Fruit fly (Drosophila melanogaster) whole organism, embryonic: Measurements from ENCODE around the gene Bug22.
A peak's percentile ranks its signal among the peaks of the same experiment; 100 is the strongest.

Experiments
- Aef1 ChIP-seq: fragments of 200-800 bp; sonication (Bioruptor generic); IDR thresholded peaks from 3 replicates; pipeline ENCODE4 v1.3.6; 2022; ENCODE audit warnings: missing biosample characterization, missing genetic modification characterization
- Asciz ChIP-seq: fragments of 200-800 bp; sonication (Bioruptor generic); optimal IDR thresholded peaks from 2 replicates; lab custom pipeline; 2017; ENCODE audit warnings: missing biosample characterization, mild to moderate bottlenecking, missing genetic modification characterization, missing genetic modification reagents
- CG10366 ChIP-seq: fragments of 200-800 bp; sonication (Bioruptor generic); IDR thresholded peaks from 2 replicates; pipeline ENCODE4 v1.3.6; 2022; ENCODE audit warnings: missing biosample characterization, missing genetic modification characterization
- CG10462 ChIP-seq: fragments of 200-800 bp; sonication (Bioruptor generic); optimal IDR thresholded peaks from 2 replicates; lab custom pipeline; 2016; ENCODE audit warnings: missing biosample characterization, missing genetic modification characterization
- CG11456 ChIP-seq: fragments of 200-800 bp; sonication (Bioruptor generic); IDR thresholded peaks from 3 replicates; pipeline ENCODE4 v1.3.6; 2022; ENCODE audit warnings: missing biosample characterization, missing genetic modification characterization
- CG11695 ChIP-seq: fragments of 200-800 bp; sonication (Bioruptor generic); IDR thresholded peaks from 3 replicates; pipeline ENCODE4 v1.3.6; 2022; ENCODE audit warnings: missing biosample characterization, missing genetic modification characterization
- CG12219 ChIP-seq: fragments of 200-800 bp; sonication (Bioruptor generic); optimal IDR thresholded peaks from 3 replicates; lab custom pipeline; 2018; ENCODE audit warnings: missing biosample characterization, mild to moderate bottlenecking, missing genetic modification characterization
- CG13123 ChIP-seq: fragments of 200-800 bp; sonication (Bioruptor generic); optimal IDR thresholded peaks from 2 replicates; lab custom pipeline; 2016; ENCODE audit warnings: missing biosample characterization, missing genetic modification characterization
- CG1647 ChIP-seq: fragments of 200-800 bp; sonication (Bioruptor generic); optimal IDR thresholded peaks from 3 replicates; lab custom pipeline; 2016; ENCODE audit warnings: missing biosample characterization, missing genetic modification characterization
- CG16779 ChIP-seq: fragments of 200-800 bp; sonication (Bioruptor generic); IDR thresholded peaks from 2 replicates; pipeline ENCODE4 v1.3.6; 2022; ENCODE audit warnings: missing biosample characterization, missing genetic modification characterization
- CG16813 ChIP-seq: fragments of 200-800 bp; sonication (Bioruptor generic); IDR thresholded peaks from 3 replicates; pipeline ENCODE4 v1.3.6; 2022; ENCODE audit warnings: missing biosample characterization, missing genetic modification characterization; ENCODE audit not compliant: partially characterized antibody
- CG2199 ChIP-seq: fragments of 200-800 bp; sonication (Bioruptor generic); IDR thresholded peaks from 3 replicates; pipeline ENCODE4 v1.3.6; 2022; ENCODE audit warnings: missing biosample characterization, missing genetic modification characterization
- CG3281 ChIP-seq: fragments of 200-800 bp; sonication (Bioruptor generic); optimal IDR thresholded peaks from 3 replicates; lab custom pipeline; 2017; ENCODE audit warnings: missing biosample characterization, mild to moderate bottlenecking, missing genetic modification characterization
- CG4617 ChIP-seq: fragments of 200-800 bp; sonication (Bioruptor generic); optimal IDR thresholded peaks from 3 replicates; lab custom pipeline; 2016; ENCODE audit warnings: missing biosample characterization, missing genetic modification characterization, borderline replicate concordance
- CG6765 ChIP-seq: fragments of 200-800 bp; sonication (Bioruptor generic); optimal IDR thresholded peaks from 3 replicates; lab custom pipeline; 2017; ENCODE audit warnings: missing biosample characterization, mild to moderate bottlenecking, missing genetic modification characterization
- CG6791 ChIP-seq: fragments of 200-800 bp; sonication (Bioruptor generic); IDR thresholded peaks from 3 replicates; pipeline ENCODE4 v1.3.6; 2022; ENCODE audit warnings: missing biosample characterization, missing genetic modification characterization; ENCODE audit not compliant: partially characterized antibody
- CG8089 ChIP-seq: fragments of 200-800 bp; sonication (Bioruptor generic); optimal IDR thresholded peaks from 3 replicates; lab custom pipeline; 2016; ENCODE audit warnings: missing biosample characterization, missing genetic modification characterization
- CG8924 ChIP-seq: fragments of 200-800 bp; optimal IDR thresholded peaks from 3 replicates; lab custom pipeline; 2019; ENCODE audit warnings: missing biosample characterization, mild to moderate bottlenecking, missing genetic modification characterization, moderate library complexity
- CTCF ChIP-seq: fragments of 200-800 bp; sonication (Bioruptor generic); optimal IDR thresholded peaks from 2 replicates; lab custom pipeline; 2017; ENCODE audit warnings: missing biosample characterization, mild to moderate bottlenecking, missing genetic modification characterization, moderate library complexity
- D ChIP-seq, 2 experiments: fragments of 200-800 bp in 1 of 2; fragments of >200 bp in 1 of 2; sonication (Bioruptor generic) in 1 of 2; optimal IDR thresholded peaks; 2 replicates in 1 of 2; 3 replicates in 1 of 2; lab custom pipeline; 2017; ENCODE audit warnings: mild to moderate bottlenecking in 1 of 2, missing biosample characterization in 1 of 2, missing genetic modification characterization in 1 of 2, missing genetic modification reagents in 1 of 2
- Dll ChIP-seq: fragments of 200-800 bp; sonication (Bioruptor generic); IDR thresholded peaks from 4 replicates; pipeline ENCODE4 v1.3.6; 2022; ENCODE audit warnings: missing biosample characterization, missing genetic modification characterization; ENCODE audit not compliant: partially characterized antibody
- Elba2 ChIP-seq: fragments of 200-800 bp; sonication (Bioruptor generic); optimal IDR thresholded peaks from 3 replicates; lab custom pipeline; 2016; ENCODE audit warnings: missing biosample characterization, missing genetic modification characterization
- HLH4C ChIP-seq: fragments of 200-800 bp; sonication (Bioruptor generic); IDR thresholded peaks from 3 replicates; pipeline ENCODE4 v1.3.6; 2022; ENCODE audit warnings: missing biosample characterization, missing genetic modification characterization; ENCODE audit not compliant: partially characterized antibody
- HLH54F ChIP-seq: fragments of 200-800 bp; sonication (Bioruptor generic); optimal IDR thresholded peaks from 3 replicates; lab custom pipeline; 2016; ENCODE audit warnings: missing biosample characterization, missing genetic modification characterization
- Nf-YB ChIP-seq: fragments of 200-800 bp; sonication (Bioruptor generic); optimal IDR thresholded peaks from 3 replicates; lab custom pipeline; 2019; ENCODE audit warnings: missing biosample characterization, mild to moderate bottlenecking, missing genetic modification characterization, moderate library complexity
- Ravus ChIP-seq: fragments of 200-800 bp; sonication (Bioruptor generic); IDR thresholded peaks from 2 replicates; pipeline ENCODE4 v1.3.6; 2022; ENCODE audit warnings: missing biosample characterization, missing genetic modification characterization
- Rfx ChIP-seq: fragments of 200-800 bp; sonication (Bioruptor generic); IDR thresholded peaks from 2 replicates; pipeline ENCODE4 v1.3.6; 2022; ENCODE audit warnings: missing biosample characterization, missing genetic modification characterization
- Vsx1 ChIP-seq: fragments of 200-800 bp; sonication (Bioruptor generic); optimal IDR thresholded peaks from 2 replicates; lab custom pipeline; 2017; ENCODE audit warnings: missing biosample characterization, mild to moderate bottlenecking, missing genetic modification characterization, missing genetic modification reagents
- ash1 ChIP-seq: fragments of 200-800 bp; sonication (Bioruptor generic); optimal IDR thresholded peaks from 2 replicates; lab custom pipeline; 2018; ENCODE audit warnings: missing biosample characterization, mild to moderate bottlenecking, missing genetic modification characterization
- ato ChIP-seq: fragments of 200-800 bp; sonication (Bioruptor generic); IDR thresholded peaks from 2 replicates; pipeline ENCODE4 v1.3.6; 2022; ENCODE audit warnings: missing biosample characterization, missing genetic modification characterization; ENCODE audit not compliant: partially characterized antibody
- bigmax ChIP-seq: fragments of 200-800 bp; sonication (Bioruptor generic); optimal IDR thresholded peaks from 2 replicates; lab custom pipeline; 2018; ENCODE audit warnings: missing biosample characterization, mild to moderate bottlenecking, missing genetic modification characterization
- cad ChIP-seq: fragments of >200 bp; optimal IDR thresholded peaks from 2 replicates; lab custom pipeline; 2017; ENCODE audit warnings: missing biosample characterization, missing genetic modification characterization
- chn ChIP-seq: fragments of 200-800 bp; sonication (Bioruptor generic); optimal IDR thresholded peaks from 2 replicates; lab custom pipeline; 2016; ENCODE audit warnings: missing biosample characterization, missing genetic modification characterization
- da ChIP-seq: fragments of 200-800 bp; sonication (Bioruptor generic); optimal IDR thresholded peaks from 2 replicates; lab custom pipeline; 2016; ENCODE audit warnings: missing biosample characterization, missing genetic modification characterization
- dmrt11E ChIP-seq: fragments of 200-800 bp; sonication (Bioruptor generic); optimal IDR thresholded peaks from 3 replicates; lab custom pipeline; 2018; ENCODE audit warnings: missing biosample characterization, mild to moderate bottlenecking, missing genetic modification characterization, moderate library complexity
- exex ChIP-seq: fragments of 200-800 bp; sonication (Bioruptor generic); optimal IDR thresholded peaks from 4 replicates; lab custom pipeline; 2018; ENCODE audit warnings: missing biosample characterization, mild to moderate bottlenecking, missing genetic modification characterization, moderate library complexity
- gce ChIP-seq: fragments of 200-800 bp; sonication (Bioruptor generic); IDR thresholded peaks from 3 replicates; pipeline ENCODE4 v1.3.6; 2022; ENCODE audit warnings: missing biosample characterization, missing genetic modification characterization
- gsb-n ChIP-seq: fragments of 200-800 bp; sonication (Bioruptor generic); optimal IDR thresholded peaks from 3 replicates; lab custom pipeline; 2018; ENCODE audit warnings: missing biosample characterization, mild to moderate bottlenecking, missing genetic modification characterization
- hbn ChIP-seq: fragments of 200-800 bp; sonication (Bioruptor generic); IDR thresholded peaks from 2 replicates; pipeline ENCODE4 v1.3.6; 2022; ENCODE audit warnings: missing biosample characterization, missing genetic modification characterization; ENCODE audit not compliant: partially characterized antibody
- jing ChIP-seq: fragments of 200-800 bp; sonication (Bioruptor generic); optimal IDR thresholded peaks from 2 replicates; lab custom pipeline; 2018; ENCODE audit warnings: missing biosample characterization, mild to moderate bottlenecking, missing genetic modification characterization
- lbe ChIP-seq: fragments of 200-800 bp; sonication (Bioruptor generic); optimal IDR thresholded peaks from 2 replicates; lab custom pipeline; 2016; ENCODE audit warnings: missing biosample characterization, mild to moderate bottlenecking, missing genetic modification characterization
- nmo ChIP-seq: fragments of 200-800 bp; sonication (Bioruptor generic); optimal IDR thresholded peaks from 2 replicates; lab custom pipeline; 2018; ENCODE audit warnings: missing biosample characterization, mild to moderate bottlenecking, missing genetic modification characterization, moderate library complexity
- nom ChIP-seq: fragments of 200-800 bp; sonication (Bioruptor generic); optimal IDR thresholded peaks from 2 replicates; lab custom pipeline; 2017; ENCODE audit warnings: missing biosample characterization, missing genetic modification characterization, mild to moderate bottlenecking, moderate library complexity, missing genetic modification reagents
- pan ChIP-seq, 4 experiments: fragments of >200 bp in 3 of 4; fragments of 200-800 bp in 1 of 4; sonication (Bioruptor generic) in 1 of 4; optimal IDR thresholded peaks in 3 of 4; IDR thresholded peaks in 1 of 4; 2 replicates each; pipeline versions ENCODE4 v1.3.6 to Lab custom; 2017 to 2022; ENCODE audit warnings: missing biosample characterization in 2 of 4, missing genetic modification characterization in 2 of 4, mixed read lengths in 1 of 4
- pb ChIP-seq: fragments of 200-800 bp; sonication (Bioruptor generic); optimal IDR thresholded peaks from 3 replicates; lab custom pipeline; 2016; ENCODE audit warnings: missing biosample characterization, missing genetic modification characterization
- pros ChIP-seq: fragments of 200-800 bp; sonication (Bioruptor generic); optimal IDR thresholded peaks from 3 replicates; lab custom pipeline; 2019; ENCODE audit warnings: missing biosample characterization, mild to moderate bottlenecking, missing genetic modification characterization, moderate library complexity
- salm ChIP-seq: fragments of 200-800 bp; sonication (Bioruptor generic); optimal IDR thresholded peaks from 2 replicates; lab custom pipeline; 2018; ENCODE audit warnings: missing biosample characterization, mild to moderate bottlenecking, missing genetic modification characterization
- slp2 ChIP-seq: fragments of 200-800 bp; sonication (Bioruptor generic); optimal IDR thresholded peaks from 2 replicates; lab custom pipeline; 2016; ENCODE audit warnings: missing biosample characterization, missing genetic modification characterization
- stwl ChIP-seq: fragments of 200-800 bp; sonication (Bioruptor generic); optimal IDR thresholded peaks from 3 replicates; lab custom pipeline; 2018; ENCODE audit warnings: missing biosample characterization, mild to moderate bottlenecking, missing genetic modification characterization, moderate library complexity
- unpg ChIP-seq: fragments of 200-800 bp; sonication (Bioruptor generic); optimal IDR thresholded peaks from 3 replicates; lab custom pipeline; 2018; ENCODE audit warnings: missing biosample characterization, mild to moderate bottlenecking, missing genetic modification characterization, moderate library complexity

Gene Bug22

DNA sequence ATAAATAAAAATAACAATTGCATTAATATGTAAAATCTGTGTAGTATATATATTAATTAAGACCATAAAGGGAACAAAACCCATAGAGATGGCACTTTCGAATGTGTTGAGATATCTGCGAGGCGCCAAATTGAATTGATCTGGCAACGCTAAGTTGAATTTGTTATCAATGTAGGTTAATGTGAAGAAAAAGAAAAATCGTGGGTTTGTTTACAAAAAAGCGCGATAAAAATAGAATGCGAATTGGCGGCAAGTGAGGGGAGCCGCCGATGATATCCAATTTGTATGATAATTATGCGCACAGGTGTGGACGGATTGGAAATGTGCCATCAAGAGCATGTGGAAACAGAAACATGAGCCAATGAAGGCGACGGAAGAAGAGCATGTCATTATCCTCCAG, 49.1 kb upstream of the Bug22 start (continued):
- TF ChIP-seq HLH54F (GFP tag; lab: Kevin White, UChicago), result no peak
- TF ChIP-seq pb (GFP tag; lab: Kevin White, UChicago), result no peak
- TF ChIP-seq CG1647 (GFP tag; lab: Kevin White, UChicago), result no peak
- TF ChIP-seq jing, result no peak
- no peak for TF ChIP-seq CG11456 (GFP tag; lab: Robert Waterston, UW)
- TF ChIP-seq D (optimal IDR thresholded peaks at IDR 0.05; lab: Kevin White, UChicago), result no peak
- TF ChIP-seq D (GFP tag; optimal IDR thresholded peaks at IDR 0.05; lab: Kevin White, UChicago), result no peak
- TF ChIP-seq CG6791 (GFP tag; lab: Robert Waterston, UW), result peak; percentile 42; the same call in 1 of the 3 replicates
- 0 out of 2 replicates have a peak, but pooled peaks have one; percentile 14 for TF ChIP-seq ato (GFP tag; lab: Robert Waterston, UW)
- no peak for TF ChIP-seq CG8924 (tag; lab: Kevin White, UChicago)
- no peak for TF ChIP-seq chn (GFP tag; lab: Kevin White, UChicago)
- TF ChIP-seq Aef1 (GFP tag; lab: Robert Waterston, UW), result no peak
- TF ChIP-seq Rfx, result no peak
- TF ChIP-seq lbe, result peak; percentile 49
- TF ChIP-seq CG10462, result no peak
- TF ChIP-seq CG11695 (GFP tag; lab: Robert Waterston, UW), result no peak
- TF ChIP-seq pros (GFP tag; lab: Kevin White, UChicago), result no peak
- TF ChIP-seq CG16779 (GFP tag; lab: Robert Waterston, UW), result no peak
- no peak for TF ChIP-seq CG13123
- TF ChIP-seq nom (GFP tag; lab: Kevin White, UChicago), result peak; percentile 2
- no peak; the same call in 1 of the 2 replicates for TF ChIP-seq hbn (GFP tag; lab: Robert Waterston, UW)
- no peak for TF ChIP-seq ash1 (GFP tag; lab: Kevin White, UChicago)
- TF ChIP-seq stwl (tag; lab: Kevin White, UChicago), result peak; percentile 75
- no peak; the same call in 2 of the 3 replicates for TF ChIP-seq CG16813 (GFP tag; lab: Robert Waterston, UW)
- no peak for TF ChIP-seq gce (GFP tag; lab: Robert Waterston, UW)
- TF ChIP-seq slp2 (GFP tag; lab: Kevin White, UChicago), result no peak
- no peak for TF ChIP-seq da (GFP tag; lab: Kevin White, UChicago)
- no peak for TF ChIP-seq CG3281 (GFP tag; lab: Kevin White, UChicago)
- TF ChIP-seq Ravus, result no peak
- no peak for TF ChIP-seq CG8089
- TF ChIP-seq Nf-YB (GFP tag; lab: Kevin White, UChicago), result no peak
- TF ChIP-seq pan (optimal IDR thresholded peaks at IDR 0.05; lab: Kevin White, UChicago), result no peak
- no peak for TF ChIP-seq pan (GFP tag; optimal IDR thresholded peaks at IDR 0.05 in 1 of 2, IDR thresholded peaks at IDR 0.05 in 1 of 2)
- TF ChIP-seq unpg (GFP tag; lab: Kevin White, UChicago), result no peak
- TF ChIP-seq Dll, result peak; percentile 64; the same call in 3 of the 4 replicates
- TF ChIP-seq dmrt11E, result no peak
- no peak for TF ChIP-seq salm (tag; lab: Kevin White, UChicago)
- no peak for TF ChIP-seq CG10366 (GFP tag; lab: Robert Waterston, UW)
- no peak for TF ChIP-seq CG12219
- no peak for TF ChIP-seq CG4617 (GFP tag; lab: Kevin White, UChicago)
- TF ChIP-seq nmo (GFP tag; lab: Kevin White, UChicago), result no peak
- no peak for TF ChIP-seq CG6765
- TF ChIP-seq Elba2 (GFP tag; lab: Kevin White, UChicago), result no peak
- TF ChIP-seq cad (GFP tag; lab: Kevin White, UChicago), result no peak
- no peak for TF ChIP-seq Asciz (GFP tag; lab: Kevin White, UChicago)
- TF ChIP-seq CTCF (GFP tag; lab: Kevin White, UChicago), result peak; percentile 29
- peak; percentile 21; the same call in 1 of the 3 replicates for TF ChIP-seq HLH4C (GFP tag; lab: Robert Waterston, UW)
- TF ChIP-seq bigmax, result peak; percentile 91
- no peak for TF ChIP-seq CG2199
- TF ChIP-seq exex (tag; lab: Kevin White, UChicago), result peak; percentile 75
- no peak for TF ChIP-seq Vsx1 (GFP tag; lab: Kevin White, UChicago)
- TF ChIP-seq gsb-n (tag; lab: Kevin White, UChicago), result no peak
